Fruit fly (Drosophila melanogaster) whole organism, embryonic: ENCODE measurements around the gene RfC4.

ENCODE experiments used
- Ada2b ChIP-seq: fragments of 200-800 bp; sonication (Bioruptor generic); IDR thresholded peaks from 2 replicates; pipeline ENCODE4 v1.3.6; 2022; ENCODE audit warnings: missing biosample characterization, missing genetic modification characterization
- Atf-2 ChIP-seq: fragments of 200-800 bp; sonication (Bioruptor generic); optimal IDR thresholded peaks from 2 replicates; lab custom pipeline; 2016; ENCODE audit warnings: missing biosample characterization, missing genetic modification characterization
- BEAF-32 ChIP-seq: fragments of 200-800 bp; sonication (Bioruptor generic); optimal IDR thresholded peaks from 3 replicates; lab custom pipeline; 2017; ENCODE audit warnings: missing biosample characterization, missing genetic modification characterization, mild to moderate bottlenecking, moderate library complexity, missing genetic modification reagents
- CG10462 ChIP-seq: fragments of 200-800 bp; sonication (Bioruptor generic); optimal IDR thresholded peaks from 2 replicates; lab custom pipeline; 2016; ENCODE audit warnings: missing biosample characterization, missing genetic modification characterization
- CG11085 ChIP-seq: fragments of 200-800 bp; sonication (Bioruptor generic); IDR thresholded peaks from 2 replicates; pipeline ENCODE4 v1.3.6; 2022; ENCODE audit warnings: missing biosample characterization, missing genetic modification characterization
- CG12219 ChIP-seq: fragments of 200-800 bp; sonication (Bioruptor generic); optimal IDR thresholded peaks from 3 replicates; lab custom pipeline; 2018; ENCODE audit warnings: missing biosample characterization, mild to moderate bottlenecking, missing genetic modification characterization
- CG13424 ChIP-seq: fragments of 200-800 bp; sonication (Bioruptor generic); optimal IDR thresholded peaks from 2 replicates; lab custom pipeline; 2019; ENCODE audit warnings: missing biosample characterization, mild to moderate bottlenecking, missing genetic modification characterization, moderate library complexity
- CG13775 ChIP-seq: fragments of 200-800 bp; sonication (Bioruptor generic); optimal IDR thresholded peaks from 3 replicates; lab custom pipeline; 2017; ENCODE audit warnings: missing biosample characterization, mild to moderate bottlenecking, missing genetic modification characterization
- CG14860 ChIP-seq: fragments of 200-800 bp; sonication (Bioruptor generic); IDR thresholded peaks from 3 replicates; pipeline ENCODE4 v1.3.6; 2022; ENCODE audit warnings: missing biosample characterization, missing genetic modification characterization; ENCODE audit not compliant: partially characterized antibody
- CG14965 ChIP-seq: fragments of 200-800 bp; sonication (Bioruptor generic); optimal IDR thresholded peaks from 2 replicates; lab custom pipeline; 2016; ENCODE audit warnings: missing biosample characterization, missing genetic modification characterization, borderline replicate concordance
- CG15696 ChIP-seq: fragments of 200-800 bp; sonication (Bioruptor generic); optimal IDR thresholded peaks from 2 replicates; lab custom pipeline; 2019; ENCODE audit warnings: missing biosample characterization, mild to moderate bottlenecking, missing genetic modification characterization, moderate library complexity
- CG16779 ChIP-seq: fragments of 200-800 bp; sonication (Bioruptor generic); IDR thresholded peaks from 2 replicates; pipeline ENCODE4 v1.3.6; 2022; ENCODE audit warnings: missing biosample characterization, missing genetic modification characterization
- CG16813 ChIP-seq: fragments of 200-800 bp; sonication (Bioruptor generic); IDR thresholded peaks from 3 replicates; pipeline ENCODE4 v1.3.6; 2022; ENCODE audit warnings: missing biosample characterization, missing genetic modification characterization; ENCODE audit not compliant: partially characterized antibody
- CG18476 ChIP-seq: fragments of 200-800 bp; sonication (Bioruptor generic); optimal IDR thresholded peaks from 2 replicates; lab custom pipeline; 2016; ENCODE audit warnings: missing biosample characterization, mild to moderate bottlenecking, missing genetic modification characterization
- CG2712 ChIP-seq: fragments of 200-800 bp; optimal IDR thresholded peaks from 3 replicates; lab custom pipeline; 2019; ENCODE audit warnings: missing biosample characterization, mild to moderate bottlenecking, missing genetic modification characterization, moderate library complexity
- CG3065 ChIP-seq: fragments of 200-800 bp; sonication (Bioruptor generic); optimal IDR thresholded peaks from 2 replicates; lab custom pipeline; 2016; ENCODE audit warnings: missing biosample characterization, missing genetic modification characterization
- CG34376 ChIP-seq: fragments of 200-800 bp; sonication (Bioruptor generic); optimal IDR thresholded peaks from 2 replicates; lab custom pipeline; 2018; ENCODE audit warnings: missing biosample characterization, mild to moderate bottlenecking, missing genetic modification characterization
- CG42726 ChIP-seq: fragments of 200-800 bp; sonication (Bioruptor generic); IDR thresholded peaks from 2 replicates; pipeline ENCODE4 v1.3.6; 2022; ENCODE audit warnings: missing biosample characterization, missing genetic modification characterization; ENCODE audit not compliant: partially characterized antibody
- CG6175 ChIP-seq: fragments of 200-800 bp; sonication (Bioruptor generic); IDR thresholded peaks from 3 replicates; pipeline ENCODE4 v1.3.6; 2022; ENCODE audit warnings: missing biosample characterization, missing genetic modification characterization
- CG7372 ChIP-seq: fragments of 200-800 bp; sonication (Bioruptor generic); IDR thresholded peaks from 2 replicates; pipeline ENCODE4 v1.3.6; 2022; ENCODE audit warnings: missing biosample characterization, missing genetic modification characterization
- CG9437 ChIP-seq: fragments of 200-800 bp; sonication (Bioruptor generic); optimal IDR thresholded peaks from 2 replicates; lab custom pipeline; 2018; ENCODE audit warnings: missing biosample characterization, mild to moderate bottlenecking, missing genetic modification characterization
- CkIIα-i1 ChIP-seq: fragments of 200-800 bp; sonication (Bioruptor generic); IDR thresholded peaks from 2 replicates; pipeline ENCODE4 v1.3.6; 2022; ENCODE audit warnings: missing biosample characterization, missing genetic modification characterization
- D19B ChIP-seq: fragments of 200-800 bp; sonication (Bioruptor generic); optimal IDR thresholded peaks from 2 replicates; lab custom pipeline; 2017; ENCODE audit warnings: missing biosample characterization, mild to moderate bottlenecking, missing genetic modification characterization
- Dfd ChIP-seq, 2 experiments: fragments of >200 bp; optimal IDR thresholded peaks; 2 replicates each; lab custom pipeline; 2017; ENCODE audit warnings: missing biosample characterization in 2 of 2, missing genetic modification characterization in 2 of 2
- Gsc ChIP-seq: fragments of 200-800 bp; sonication (Bioruptor generic); IDR thresholded peaks from 2 replicates; pipeline ENCODE4 v1.3.6; 2022; ENCODE audit warnings: missing biosample characterization, missing genetic modification characterization
- Gug ChIP-seq: fragments of 200-800 bp; sonication (Bioruptor generic); IDR thresholded peaks from 4 replicates; pipeline ENCODE4 v1.3.6; 2022; ENCODE audit warnings: missing biosample characterization, missing genetic modification characterization
- HLH4C ChIP-seq: fragments of 200-800 bp; sonication (Bioruptor generic); IDR thresholded peaks from 3 replicates; pipeline ENCODE4 v1.3.6; 2022; ENCODE audit warnings: missing biosample characterization, missing genetic modification characterization; ENCODE audit not compliant: partially characterized antibody
- HLHmδ ChIP-seq: fragments of 200-800 bp; sonication (Bioruptor generic); optimal IDR thresholded peaks from 2 replicates; lab custom pipeline; 2018; ENCODE audit warnings: missing biosample characterization, mild to moderate bottlenecking, missing genetic modification characterization, moderate library complexity
- Hr51 ChIP-seq, 2 experiments: fragments of 200-800 bp; sonication (Bioruptor generic); optimal IDR thresholded peaks; 2 replicates in 1 of 2; 3 replicates in 1 of 2; lab custom pipeline; 2016 to 2018; ENCODE audit warnings: missing biosample characterization in 2 of 2, missing genetic modification characterization in 2 of 2, mild to moderate bottlenecking in 1 of 2, moderate library complexity in 1 of 2
- Hr78 ChIP-seq, 2 experiments: fragments of 200-800 bp in 1 of 2; fragments of >200 bp in 1 of 2; sonication (Bioruptor generic) in 1 of 2; optimal IDR thresholded peaks; 2 replicates each; lab custom pipeline; 2017 to 2019; ENCODE audit warnings: missing biosample characterization in 2 of 2, missing genetic modification characterization in 2 of 2, mild to moderate bottlenecking in 1 of 2, moderate library complexity in 1 of 2
- Lpt ChIP-seq: fragments of >200 bp; optimal IDR thresholded peaks from 2 replicates; lab custom pipeline; 2018; ENCODE audit warnings: missing biosample characterization, missing genetic modification characterization
- MESR4 ChIP-seq: fragments of 200-800 bp; sonication (Bioruptor generic); optimal IDR thresholded peaks from 2 replicates; lab custom pipeline; 2018; ENCODE audit warnings: missing biosample characterization, mild to moderate bottlenecking, missing genetic modification characterization, moderate library complexity
- NFAT ChIP-seq: fragments of 200-800 bp; sonication (Bioruptor generic); IDR thresholded peaks from 2 replicates; pipeline ENCODE4 v1.3.6; 2022; ENCODE audit warnings: missing biosample characterization, missing genetic modification characterization
- PHDP ChIP-seq: fragments of 200-800 bp; sonication (Bioruptor generic); optimal IDR thresholded peaks from 3 replicates; lab custom pipeline; 2018; ENCODE audit warnings: missing biosample characterization, mild to moderate bottlenecking, missing genetic modification characterization, moderate library complexity
- Stat92E ChIP-seq, 3 experiments: fragments of >200 bp in 2 of 3; fragments of 200-800 bp in 1 of 3; sonication (Bioruptor generic) in 1 of 3; optimal IDR thresholded peaks; 2 replicates each; lab custom pipeline; 2017 to 2019; ENCODE audit warnings: missing biosample characterization in 3 of 3, missing genetic modification characterization in 3 of 3, mild to moderate bottlenecking in 1 of 3, moderate library complexity in 1 of 3
- Vsx1 ChIP-seq: fragments of 200-800 bp; sonication (Bioruptor generic); optimal IDR thresholded peaks from 2 replicates; lab custom pipeline; 2017; ENCODE audit warnings: missing biosample characterization, mild to moderate bottlenecking, missing genetic modification characterization, missing genetic modification reagents
- corto ChIP-seq: fragments of 200-800 bp; sonication (Bioruptor generic); optimal IDR thresholded peaks from 2 replicates; lab custom pipeline; 2016; ENCODE audit warnings: missing biosample characterization, mild to moderate bottlenecking, missing genetic modification characterization, moderate library complexity
- dimm ChIP-seq: fragments of 200-800 bp; sonication (Bioruptor generic); IDR thresholded peaks from 2 replicates; pipeline ENCODE4 v1.3.6; 2022; ENCODE audit warnings: missing biosample characterization, missing genetic modification characterization
- fd96Cb ChIP-seq: fragments of 200-800 bp; sonication (Bioruptor generic); optimal IDR thresholded peaks from 2 replicates; lab custom pipeline; 2018; ENCODE audit warnings: missing biosample characterization, mild to moderate bottlenecking, missing genetic modification characterization, moderate library complexity
- h ChIP-seq: fragments of >200 bp; optimal IDR thresholded peaks from 2 replicates; lab custom pipeline; 2017
- lola ChIP-seq, 3 experiments: fragments of >200 bp in 2 of 3; fragments of 200-800 bp in 1 of 3; sonication (Bioruptor generic) in 1 of 3; optimal IDR thresholded peaks; 2 replicates each; lab custom pipeline; 2017 to 2019; ENCODE audit warnings: missing biosample characterization in 3 of 3, missing genetic modification characterization in 3 of 3, mild to moderate bottlenecking in 1 of 3, moderate library complexity in 1 of 3
- nmo ChIP-seq: fragments of 200-800 bp; sonication (Bioruptor generic); optimal IDR thresholded peaks from 2 replicates; lab custom pipeline; 2018; ENCODE audit warnings: missing biosample characterization, mild to moderate bottlenecking, missing genetic modification characterization, moderate library complexity
- nom ChIP-seq: fragments of 200-800 bp; sonication (Bioruptor generic); optimal IDR thresholded peaks from 2 replicates; lab custom pipeline; 2017; ENCODE audit warnings: missing biosample characterization, missing genetic modification characterization, mild to moderate bottlenecking, moderate library complexity, missing genetic modification reagents
- pan ChIP-seq, 4 experiments: fragments of >200 bp in 3 of 4; fragments of 200-800 bp in 1 of 4; sonication (Bioruptor generic) in 1 of 4; optimal IDR thresholded peaks in 3 of 4; IDR thresholded peaks in 1 of 4; 2 replicates each; pipeline versions ENCODE4 v1.3.6 to Lab custom; 2017 to 2022; ENCODE audit warnings: missing biosample characterization in 2 of 4, missing genetic modification characterization in 2 of 4, mixed read lengths in 1 of 4
- ro ChIP-seq: fragments of 200-800 bp; sonication (Bioruptor generic); IDR thresholded peaks from 2 replicates; pipeline ENCODE4 v1.3.6; 2022; ENCODE audit warnings: missing biosample characterization, missing genetic modification characterization
- trem ChIP-seq: fragments of 200-800 bp; optimal IDR thresholded peaks from 3 replicates; lab custom pipeline; 2019; ENCODE audit warnings: missing biosample characterization, mild to moderate bottlenecking, missing genetic modification characterization, moderate library complexity
- zen2 ChIP-seq: fragments of 200-800 bp; sonication (Bioruptor generic); IDR thresholded peaks from 3 replicates; pipeline ENCODE4 v1.3.6; 2022; ENCODE audit warnings: missing biosample characterization, missing genetic modification characterization; ENCODE audit not compliant: partially characterized antibody

Gene RfC4

dm6 chr3L:4108844-4109494, 26.9 kb downstream of the RfC4 start (continued):
- TF ChIP-seq pan (optimal IDR thresholded peaks at IDR 0.05; lab: Kevin White, UChicago) (no peak), pan (GFP tag; optimal IDR thresholded peaks at IDR 0.05 in 1 of 2, IDR thresholded peaks at IDR 0.05 in 1 of 2) (peak in 1 of 2 experiments; percentile 68), CG12219 (GFP tag; lab: Kevin White, UChicago) (peak; percentile 73), trem (peak; percentile 62), dimm (GFP tag; lab: Robert Waterston, UW) (0 out of 2 replicates have a peak, but pooled peaks have one; percentile 3), corto (GFP tag; lab: Kevin White, UChicago) (no peak), PHDP (tag; lab: Kevin White, UChicago) (peak; percentile 75), CG14965 (GFP tag; lab: Kevin White, UChicago) (peak; percentile 32), CG18476 (GFP tag; lab: Kevin White, UChicago) (peak; percentile 42), Gsc (GFP tag; lab: Robert Waterston, UW) (no peak), HLHmδ (GFP tag; lab: Kevin White, UChicago) (no peak), CG34376 (GFP tag; lab: Kevin White, UChicago) (peak; percentile 22), Stat92E (GFP tag; optimal IDR thresholded peaks at IDR 0.05; lab: Kevin White, UChicago) (peak in 1 of 3 experiments; percentile 89), nom (GFP tag; lab: Kevin White, UChicago) (no peak), BEAF-32 (GFP tag; lab: Kevin White, UChicago) (no peak), Ada2b (GFP tag; lab: Robert Waterston, UW) (peak; percentile 55), CG42726 (no peak), Dfd (GFP tag; optimal IDR thresholded peaks at IDR 0.05; lab: Kevin White, UChicago) (no peak), CG3065 (no peak), zen2 (no peak), CG13424 (tag; lab: Kevin White, UChicago) (peak; percentile 84), CG15696 (tag; lab: Kevin White, UChicago) (peak; percentile 51), Hr51 (GFP tag; optimal IDR thresholded peaks at IDR 0.05; lab: Kevin White, UChicago) (peak; percentile 51 to 82), CG16779 (no peak), Atf-2 (GFP tag; lab: Kevin White, UChicago) (peak; percentile 65), ro (GFP tag; lab: Robert Waterston, UW) (peak; percentile 32; the same call in 1 of the 2 replicates), nmo (GFP tag; lab: Kevin White, UChicago) (peak; percentile 84), CG11085 (GFP tag; lab: Robert Waterston, UW) (no peak), CG7372 (GFP tag; lab: Robert Waterston, UW) (0 out of 2 replicates have a peak, but pooled peaks have one; percentile 37), Gug (GFP tag; lab: Robert Waterston, UW) (peak; percentile 47; the same call in 2 of the 4 replicates), CG16813 (GFP tag; lab: Robert Waterston, UW) (no peak), HLH4C (GFP tag; lab: Robert Waterston, UW) (no peak), Lpt (no peak), fd96Cb (tag; lab: Kevin White, UChicago) (peak; percentile 74), D19B (peak; percentile 60), Vsx1 (peak; percentile 15), lola (GFP tag; optimal IDR thresholded peaks at IDR 0.05; lab: Kevin White, UChicago) (peak in 1 of 3 experiments; percentile 80), CG6175 (GFP tag; lab: Robert Waterston, UW) (0 out of 3 replicates have a peak, but pooled peaks have one; percentile 41), NFAT (peak; percentile 20; the same call in 1 of the 2 replicates), CG13775 (GFP tag; lab: Kevin White, UChicago) (peak; percentile 75), h (lab: Kevin White, UChicago) (no peak), Hr78 (GFP tag; optimal IDR thresholded peaks at IDR 0.05; lab: Kevin White, UChicago) (peak in 1 of 2 experiments; percentile 63), MESR4 (GFP tag; lab: Kevin White, UChicago) (no peak), CG14860 (GFP tag; lab: Robert Waterston, UW) (no peak), CG9437 (GFP tag; lab: Kevin White, UChicago) (peak; percentile 74), CG2712 (peak; percentile 81), CkIIα-i1 (no peak), CG10462 (peak; percentile 31)
